Fruit fly (Drosophila melanogaster) whole organism, wandering third instar larva: ENCODE measurements around the gene Dic2.

Experiments used
- Abd-B ChIP-seq: fragments of >200 bp; optimal IDR thresholded peaks from 2 replicates; lab custom pipeline; 2017; ENCODE audit warnings: missing biosample characterization, missing genetic modification characterization
- CG32264 ChIP-seq: fragments of 200-800 bp; sonication (Bioruptor generic); optimal IDR thresholded peaks from 2 replicates; lab custom pipeline; 2016; ENCODE audit warnings: missing biosample characterization, missing genetic modification characterization
- CG9705 ChIP-seq: fragments of 200-800 bp; sonication (Bioruptor generic); optimal IDR thresholded peaks from 2 replicates; lab custom pipeline; 2018; ENCODE audit warnings: missing biosample characterization, mild to moderate bottlenecking, missing genetic modification characterization
- CrebA ChIP-seq: fragments of 200-800 bp; sonication (Bioruptor generic); optimal IDR thresholded peaks from 2 replicates; lab custom pipeline; 2016; ENCODE audit warnings: missing biosample characterization, mild to moderate bottlenecking, missing genetic modification characterization, borderline replicate concordance
- Dfd ChIP-seq: fragments of >200 bp; optimal IDR thresholded peaks from 2 replicates; lab custom pipeline; 2017; ENCODE audit warnings: missing biosample characterization, missing genetic modification characterization
- Dif ChIP-seq: fragments of 200-275, 200-300 bp; sonication (Bioruptor generic); optimal IDR thresholded peaks from 2 replicates; lab custom pipeline; 2018; ENCODE audit warnings: missing biosample characterization, missing genetic modification characterization; ENCODE audit not compliant: partially characterized antibody
- GATAd ChIP-seq: sonication (Bioruptor generic); optimal IDR thresholded peaks from 2 replicates; lab custom pipeline; 2016; ENCODE audit warnings: missing biosample characterization, missing genetic modification characterization
- Hnf4 ChIP-seq: fragments of 200-800 bp; sonication (Bioruptor generic); optimal IDR thresholded peaks from 2 replicates; lab custom pipeline; 2016; ENCODE audit warnings: missing biosample characterization, mild to moderate bottlenecking, missing genetic modification characterization
- Hr78 ChIP-seq: fragments of >200 bp; optimal IDR thresholded peaks from 2 replicates; lab custom pipeline; 2017; ENCODE audit warnings: missing biosample characterization, missing genetic modification characterization
- Hr83 ChIP-seq: fragments of 200-300 bp; sonication (Bioruptor generic); optimal IDR thresholded peaks from 2 replicates; lab custom pipeline; 2016; ENCODE audit warnings: missing biosample characterization, mild to moderate bottlenecking, missing genetic modification characterization, moderate library complexity; ENCODE audit not compliant: poor library complexity, severe bottlenecking
- Mio ChIP-seq: sonication (Bioruptor generic); optimal IDR thresholded peaks from 2 replicates; lab custom pipeline; 2016; ENCODE audit warnings: missing biosample characterization, missing genetic modification characterization
- Myc ChIP-seq: fragments of >200 bp; optimal IDR thresholded peaks from 2 replicates; lab custom pipeline; 2017
- N ChIP-seq: fragments of >200 bp; optimal IDR thresholded peaks from 2 replicates; lab custom pipeline; 2018; ENCODE audit warnings: missing biosample characterization, missing external identifiers, missing genetic modification characterization
- OdsH ChIP-seq: fragments of 200-800 bp; sonication (Bioruptor generic); optimal IDR thresholded peaks from 2 replicates; lab custom pipeline; 2016; ENCODE audit warnings: missing biosample characterization, mild to moderate bottlenecking, missing genetic modification characterization
- Rel ChIP-seq, 2 experiments: fragments of 200-800 bp; sonication (Bioruptor generic) in 1 of 2; optimal IDR thresholded peaks; 2 replicates in 1 of 2; 3 replicates in 1 of 2; lab custom pipeline; 2016 to 2019; ENCODE audit warnings: mild to moderate bottlenecking in 2 of 2, missing biosample characterization in 2 of 2, missing genetic modification characterization in 2 of 2, moderate library complexity in 1 of 2
- Sp1 ChIP-seq: fragments of 200-800 bp; sonication (Bioruptor generic); optimal IDR thresholded peaks from 3 replicates; lab custom pipeline; 2019; ENCODE audit warnings: missing biosample characterization, mild to moderate bottlenecking, missing genetic modification characterization, moderate library complexity
- Vsx2 ChIP-seq: fragments of 200-300, 225-300 bp; sonication (Bioruptor generic); optimal IDR thresholded peaks from 2 replicates; lab custom pipeline; 2018; ENCODE audit warnings: missing biosample characterization, missing genetic modification characterization; ENCODE audit not compliant: partially characterized antibody
- br ChIP-seq: fragments of 200-800 bp; sonication (Bioruptor generic); optimal IDR thresholded peaks from 2 replicates; lab custom pipeline; 2016; ENCODE audit warnings: missing biosample characterization, missing genetic modification characterization
- brk ChIP-seq: fragments of 200-800 bp; sonication (Bioruptor generic); optimal IDR thresholded peaks from 2 replicates; lab custom pipeline; 2016; ENCODE audit warnings: missing biosample characterization, mild to moderate bottlenecking, missing genetic modification characterization
- dl ChIP-seq, 2 experiments: fragments of 175-275, 200-275 bp in 1 of 2; fragments of 200-275 bp in 1 of 2; sonication (Bioruptor generic); optimal IDR thresholded peaks; lab custom pipeline; 2018; ENCODE audit warnings: mild to moderate bottlenecking in 2 of 2, missing biosample characterization in 2 of 2, missing genetic modification characterization in 2 of 2, moderate library complexity in 2 of 2; ENCODE audit not compliant: partially characterized antibody in 2 of 2, insufficient read depth in 1 of 2
- dmrt93B ChIP-seq: fragments of 200-800 bp; sonication (Bioruptor generic); optimal IDR thresholded peaks from 2 replicates; lab custom pipeline; 2018; ENCODE audit warnings: missing biosample characterization, mild to moderate bottlenecking, missing genetic modification characterization
- dsf ChIP-seq: sonication (Bioruptor generic); optimal IDR thresholded peaks from 2 replicates; lab custom pipeline; 2016; ENCODE audit warnings: missing biosample characterization, missing genetic modification characterization, borderline replicate concordance
- ey ChIP-seq: fragments of 200-800 bp; sonication (Bioruptor generic); optimal IDR thresholded peaks from 2 replicates; lab custom pipeline; 2016; ENCODE audit warnings: missing biosample characterization, missing genetic modification characterization
- foxo ChIP-seq, 2 experiments: fragments of 200-800 bp; sonication (Bioruptor generic); optimal IDR thresholded peaks; 2 replicates in 1 of 2; 3 replicates in 1 of 2; lab custom pipeline; 2016 to 2017; ENCODE audit warnings: missing biosample characterization in 2 of 2, missing genetic modification characterization in 2 of 2
- fru ChIP-seq: fragments of 200-800 bp; sonication (Bioruptor generic); optimal IDR thresholded peaks from 3 replicates; lab custom pipeline; 2016; ENCODE audit warnings: missing biosample characterization, mild to moderate bottlenecking, missing genetic modification characterization
- h ChIP-seq: fragments of 200-800 bp; sonication (Bioruptor generic); optimal IDR thresholded peaks from 3 replicates; lab custom pipeline; 2016; ENCODE audit warnings: missing biosample characterization, mild to moderate bottlenecking, missing genetic modification characterization
- jim ChIP-seq: fragments of 175-275, 200-325 bp; sonication (Bioruptor generic); optimal IDR thresholded peaks from 2 replicates; lab custom pipeline; 2016; ENCODE audit warnings: missing biosample characterization, mild to moderate bottlenecking, missing genetic modification characterization
- pan ChIP-seq: fragments of >200 bp; optimal IDR thresholded peaks from 2 replicates; lab custom pipeline; 2017
- psq ChIP-seq: fragments of 200-800 bp; sonication (Bioruptor generic); optimal IDR thresholded peaks from 3 replicates; lab custom pipeline; 2017; ENCODE audit warnings: missing biosample characterization, mild to moderate bottlenecking, missing genetic modification characterization, moderate library complexity
- rgr ChIP-seq: fragments of 200-800 bp; sonication (Bioruptor generic); optimal IDR thresholded peaks from 3 replicates; lab custom pipeline; 2016; ENCODE audit warnings: missing biosample characterization, mild to moderate bottlenecking, missing genetic modification characterization
- sage ChIP-seq: fragments of 200-800 bp; sonication (Bioruptor generic); optimal IDR thresholded peaks from 2 replicates; lab custom pipeline; 2016; ENCODE audit warnings: missing biosample characterization, mild to moderate bottlenecking, missing genetic modification characterization
- sv ChIP-seq: fragments of 200-800 bp; sonication (Bioruptor generic); optimal IDR thresholded peaks from 3 replicates; lab custom pipeline; 2016; ENCODE audit warnings: missing biosample characterization, missing genetic modification characterization
- tai ChIP-seq: sonication (Bioruptor generic); optimal IDR thresholded peaks from 2 replicates; lab custom pipeline; 2016; ENCODE audit warnings: missing biosample characterization, missing genetic modification characterization
- usp ChIP-seq: fragments of >200 bp; optimal IDR thresholded peaks from 2 replicates; lab custom pipeline; 2017; ENCODE audit warnings: missing biosample characterization, missing genetic modification characterization
- woc ChIP-seq: sonication (Bioruptor generic); optimal IDR thresholded peaks from 2 replicates; lab custom pipeline; 2016; ENCODE audit warnings: missing biosample characterization, mild to moderate bottlenecking, missing genetic modification characterization

Gene Dic2

dm6 chr3R:20544952-20545351, 43.7 kb upstream of the Dic2 start:
- TF ChIP-seq sage (GFP tag; lab: Kevin White, UChicago) = no peak
- no peak for TF ChIP-seq ey (GFP tag; lab: Kevin White, UChicago)
- TF ChIP-seq brk = peak; percentile 17

- TF ChIP-seq Hr78 (GFP tag; lab: Kevin White, UChicago) (no peak), GATAd (no peak)
Measured at dm6 chr3R:20543719-20544118, 42.5 kb upstream of the Dic2 start.

dm6 chr3R:20543220-20543619, 42.0 kb upstream of the Dic2 start:
- TF ChIP-seq Hr83 (no peak), psq (peak; percentile 37)

- TF ChIP-seq Hr78 (GFP tag; lab: Kevin White, UChicago) (no peak), rgr (GFP tag; lab: Kevin White, UChicago) (peak; percentile 0), N (GFP tag; lab: Kevin White, UChicago) (no peak), usp (GFP tag; lab: Kevin White, UChicago) (no peak), OdsH (GFP tag; lab: Kevin White, UChicago) (peak; percentile 33), Rel (GFP tag; optimal IDR thresholded peaks at IDR 0.05; lab: Kevin White, UChicago) (no peak), Rel (tag; optimal IDR thresholded peaks at IDR 0.05; lab: Kevin White, UChicago) (no peak), Sp1 (peak; percentile 36), dmrt93B (GFP tag; lab: Kevin White, UChicago) (no peak), Hr83 (no peak), Mio (no peak), h (no peak), jim (GFP tag; lab: Kevin White, UChicago) (no peak), Dfd (GFP tag; lab: Kevin White, UChicago) (no peak), br (no peak), GATAd (no peak), dsf (GFP tag; lab: Kevin White, UChicago) (peak; percentile 22), Dif (no peak), sage (GFP tag; lab: Kevin White, UChicago) (no peak), Vsx2 (GFP tag; lab: Kevin White, UChicago) (no peak), Abd-B (GFP tag; lab: Kevin White, UChicago) (no peak), CG32264 (GFP tag; lab: Kevin White, UChicago) (no peak), pan (lab: Kevin White, UChicago) (no peak), foxo (GFP tag; optimal IDR thresholded peaks at IDR 0.05; lab: Kevin White, UChicago) (no peak), Myc (no peak), CrebA (no peak), Hnf4 (peak; percentile 53), tai (GFP tag; lab: Kevin White, UChicago) (peak; percentile 43), CG9705 (GFP tag; lab: Kevin White, UChicago) (peak; percentile 32), dl (GFP tag; optimal IDR thresholded peaks at IDR 0.05; lab: Kevin White, UChicago; ENCODE audit: insufficient read depth in 1 of 2, partially characterized antibody in 2 of 2) (no peak), fru (GFP tag; lab: Kevin White, UChicago) (no peak), brk (peak; percentile 26), sv (GFP tag; lab: Kevin White, UChicago) (no peak), woc (GFP tag; lab: Kevin White, UChicago) (no peak)
- TF ChIP-seq, all 38 proteins: peak for 8
Measured at dm6 chr3R:20542283-20543144, 41.3 kb upstream of the Dic2 start.
